Worm (Caenorhabditis elegans): ENCODE measurements around the gene swt-2.

DNA sequence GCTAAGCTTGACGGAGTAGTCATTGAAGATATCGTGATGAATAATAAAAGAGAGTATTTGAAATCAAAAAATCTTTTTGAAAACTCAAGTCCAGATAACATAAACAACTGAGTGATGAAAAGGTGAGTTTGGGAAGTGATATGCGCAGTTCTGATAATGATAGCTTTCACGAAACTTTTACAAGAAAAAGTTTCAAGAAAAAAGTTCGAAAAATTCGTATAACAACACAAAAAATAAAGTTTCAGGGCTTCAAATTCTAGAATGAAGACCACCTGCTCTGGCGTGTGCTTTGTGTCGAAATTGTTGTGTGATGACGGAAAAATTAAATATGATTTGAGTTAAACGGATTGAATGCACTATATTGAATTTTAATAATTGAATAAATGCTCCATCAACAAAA, 9.9 kb upstream of the swt-2 start, which contains the start of gene srb-19:
- TF ChIP-seq flt-1 (GFP tag; IDR thresholded peaks at IDR 0.05) (no peak), tab-1 (GFP tag; IDR thresholded peaks at IDR 0.05) (no peak), ref-1 (GFP tag; conservative IDR thresholded peaks at IDR 0.05) (no peak), klf-2 (GFP tag; conservative IDR thresholded peaks at IDR 0.05) (no peak)
